Fruit fly (Drosophila melanogaster): Measurements from ENCODE around the gene Ccm3.
A peak's percentile ranks its signal among the peaks of the same experiment; 100 is the strongest.

Ccm3 gene

DNA sequence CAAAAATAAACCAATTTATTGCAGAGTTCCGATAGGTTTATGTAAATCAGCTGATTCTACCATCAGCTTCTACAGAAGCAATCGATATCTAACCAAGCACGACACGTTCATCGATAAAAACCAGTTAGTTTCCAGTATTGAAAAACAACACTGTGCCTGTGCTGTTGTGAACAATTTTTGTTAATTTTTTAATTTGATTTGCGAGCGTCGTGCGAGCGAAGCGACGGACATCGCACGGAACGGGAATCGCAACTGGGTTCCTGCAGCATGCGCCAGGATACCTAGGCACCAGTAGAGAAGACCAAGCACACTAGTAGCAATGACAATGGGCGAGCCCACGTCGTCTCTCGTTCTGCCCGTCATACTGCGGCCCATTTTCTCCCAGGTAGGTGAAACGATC is at the start of gene Ccm3, which contains the start of gene CG6136 (continued):
- TF ChIP-seq Ssrp (tag; optimal IDR thresholded peaks at IDR 0.05) (no peak), Ravus (GFP tag; IDR thresholded peaks at IDR 0.05) (no peak), gce (GFP tag; IDR thresholded peaks at IDR 0.05) (no peak), hkb (optimal IDR thresholded peaks at IDR 0.05) (no peak), hkb (GFP tag; IDR thresholded peaks at IDR 0.05) (0 out of 2 replicates have a peak, but pooled peaks have one; percentile 41), CG11696 (GFP tag; IDR thresholded peaks at IDR 0.05) (no peak), CG3065 (GFP tag; optimal IDR thresholded peaks at IDR 0.05) (no peak), CG11247 (GFP tag; IDR thresholded peaks at IDR 0.05) (peak; percentile 44; the same call in 1 of the 2 replicates), CG1233 (GFP tag; optimal IDR thresholded peaks at IDR 0.05) (no peak), CG11398 (GFP tag; optimal IDR thresholded peaks at IDR 0.05) (no peak), CG30403 (GFP tag; optimal IDR thresholded peaks at IDR 0.05) (peak; percentile 41), sob (GFP tag; IDR thresholded peaks at IDR 0.05) (peak; percentile 84), Myb (GFP tag; optimal IDR thresholded peaks at IDR 0.05) (peak; percentile 64), CG6175 (GFP tag; IDR thresholded peaks at IDR 0.05) (no peak), D (optimal IDR thresholded peaks at IDR 0.05) (no peak), D (GFP tag; optimal IDR thresholded peaks at IDR 0.05) (no peak), pros (GFP tag; optimal IDR thresholded peaks at IDR 0.05) (no peak), CG7745 (tag; optimal IDR thresholded peaks at IDR 0.05) (no peak), Hand (GFP tag; optimal IDR thresholded peaks at IDR 0.05) (no peak), CG10979 (tag; optimal IDR thresholded peaks at IDR 0.05) (peak; percentile 36), CG2199 (GFP tag; IDR thresholded peaks at IDR 0.05) (no peak), bcd (GFP tag; optimal IDR thresholded peaks at IDR 0.05) (peak; percentile 28), Bteb2 (GFP tag; optimal IDR thresholded peaks at IDR 0.05) (peak; percentile 42), MESR4 (GFP tag; optimal IDR thresholded peaks at IDR 0.05) (peak; percentile 86), sna (GFP tag; IDR thresholded peaks at IDR 0.05; ENCODE audit: partially characterized antibody) (peak; percentile 85), CG2116 (GFP tag; optimal IDR thresholded peaks at IDR 0.05) (peak; percentile 90), wek (GFP tag; optimal IDR thresholded peaks at IDR 0.05) (no peak), yki (optimal IDR thresholded peaks at IDR 0.05) (no peak), schlank (tag; optimal IDR thresholded peaks at IDR 0.05) (no peak), CG12744 (GFP tag; optimal IDR thresholded peaks at IDR 0.05) (no peak), kni (GFP tag; optimal IDR thresholded peaks at IDR 0.05) (no peak), crc (GFP tag; optimal IDR thresholded peaks at IDR 0.05) (no peak), HLH54F (GFP tag; optimal IDR thresholded peaks at IDR 0.05) (peak; percentile 35), h (optimal IDR thresholded peaks at IDR 0.05) (no peak), kay (GFP tag; optimal IDR thresholded peaks at IDR 0.05) (no peak), gsb-n (tag; optimal IDR thresholded peaks at IDR 0.05) (no peak), CG32767 (GFP tag; IDR thresholded peaks at IDR 0.05) (no peak), Bdp1 (GFP tag; optimal IDR thresholded peaks at IDR 0.05) (no peak), CG18476 (GFP tag; optimal IDR thresholded peaks at IDR 0.05) (no peak), sc (optimal IDR thresholded peaks at IDR 0.05) (no peak), sc (GFP tag; optimal IDR thresholded peaks at IDR 0.05) (no peak), CG34422 (GFP tag; IDR thresholded peaks at IDR 0.05) (peak; percentile 64; the same call in 1 of the 3 replicates), eve (GFP tag; optimal IDR thresholded peaks at IDR 0.05) (no peak), salm (tag; optimal IDR thresholded peaks at IDR 0.05) (no peak), CkIIα-i1 (GFP tag; IDR thresholded peaks at IDR 0.05) (no peak), CG6689 (GFP tag; IDR thresholded peaks at IDR 0.05) (0 out of 2 replicates have a peak, but pooled peaks have one; percentile 21), bsh (GFP tag; optimal IDR thresholded peaks at IDR 0.05) (no peak), CG4854 (GFP tag; optimal IDR thresholded peaks at IDR 0.05) (peak; percentile 33), CG18262 (tag; optimal IDR thresholded peaks at IDR 0.05) (no peak), CG15073 (GFP tag; optimal IDR thresholded peaks at IDR 0.05) (no peak), zfh1 (GFP tag; IDR thresholded peaks at IDR 0.05) (peak; percentile 70; the same call in 2 of the 3 replicates), dmrt99B (tag; optimal IDR thresholded peaks at IDR 0.05) (no peak), sqz (GFP tag; optimal IDR thresholded peaks at IDR 0.05) (no peak)
